Worm (Caenorhabditis elegans): Measurements from ENCODE around the gene D1014.13.

Gene D1014.13

DNA sequence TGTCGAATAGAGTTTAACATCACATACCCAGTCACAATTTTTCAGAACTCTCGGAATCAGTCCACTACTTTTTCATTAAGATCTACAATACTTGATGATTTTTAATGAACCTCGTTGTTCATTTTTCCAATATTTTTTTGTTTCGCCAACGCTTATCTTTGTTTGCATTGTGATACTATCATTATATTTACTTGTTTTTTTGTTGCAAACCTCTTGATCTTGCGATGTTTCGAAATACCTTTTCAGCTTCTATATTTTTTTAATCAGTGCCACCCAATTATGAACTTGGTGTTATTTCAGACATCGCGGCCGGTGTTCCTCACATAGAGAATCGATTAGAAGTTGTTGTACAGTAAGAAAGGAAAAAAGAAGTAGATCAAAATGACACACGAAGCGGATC is 36.8 kb upstream of the D1014.13 start, which contains the start of gene myo-5:
Gene myo-5 (plus strand): TSS at position 301 of the 400 bp plus-strand sequence.
- TF ChIP-seq lsy-2 (tag; optimal IDR thresholded peaks at IDR 0.05) (no peak), flh-1 (GFP tag; optimal IDR thresholded peaks at IDR 0.05) (no peak), blmp-1 (tag; optimal IDR thresholded peaks at IDR 0.05) (no peak)

DNA sequence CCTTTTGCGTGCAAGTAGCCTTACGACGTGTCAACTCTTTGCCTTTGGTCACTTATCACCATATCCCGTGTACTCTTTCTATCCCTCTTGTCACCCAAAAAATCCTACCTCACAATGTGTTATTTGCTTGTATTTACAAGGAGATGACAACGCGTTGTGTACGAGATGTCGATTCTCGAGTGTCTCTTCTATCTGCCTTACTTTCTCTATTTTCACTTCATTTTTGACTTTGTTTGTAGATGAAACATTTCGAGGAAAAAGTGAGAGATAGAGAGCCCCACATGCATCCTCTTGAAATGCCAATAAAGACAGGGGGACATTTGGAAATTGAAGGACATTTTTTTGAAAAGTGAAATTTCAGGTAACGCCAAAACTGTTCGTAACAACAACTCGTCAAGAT is 34.6 kb upstream of the D1014.13 start:
- TF ChIP-seq snpc-4 (tag; optimal IDR thresholded peaks at IDR 0.05) (no peak), ceh-43 (GFP tag; optimal IDR thresholded peaks at IDR 0.05) (no peak), sptf-1 (tag; optimal IDR thresholded peaks at IDR 0.05) (no peak), mep-1 (tag; optimal IDR thresholded peaks at IDR 0.05) (no peak), nhr-237 (tag; optimal IDR thresholded peaks at IDR 0.05) (peak; percentile 4), hlh-1 (tag; optimal IDR thresholded peaks at IDR 0.05) (no peak), cnd-1 (tag; optimal IDR thresholded peaks at IDR 0.05) (no peak)

DNA sequence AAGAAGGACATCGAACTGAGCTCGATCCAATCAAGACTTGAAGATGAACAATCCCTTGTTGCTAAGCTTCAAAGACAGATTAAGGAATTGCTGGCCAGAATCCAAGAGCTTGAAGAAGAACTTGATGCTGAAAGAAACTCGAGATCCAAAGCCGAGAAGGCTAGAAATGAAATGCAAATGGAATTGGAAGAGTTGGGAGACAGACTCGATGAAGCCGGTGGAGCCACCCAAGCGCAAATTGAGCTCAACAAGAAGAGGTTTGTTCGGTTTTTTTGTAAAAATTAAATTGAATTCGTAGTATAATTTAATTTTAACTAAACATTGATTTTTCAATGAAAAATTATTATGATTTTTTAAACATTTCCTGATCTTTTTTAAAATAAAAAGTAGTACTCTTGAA is 30.9 kb upstream of the D1014.13 start:
- TF ChIP-seq zip-8 (tag; optimal IDR thresholded peaks at IDR 0.05) (no peak), cnd-1 (tag; optimal IDR thresholded peaks at IDR 0.05) (no peak), nhr-28 (tag; optimal IDR thresholded peaks at IDR 0.05) (no peak), ham-2 (GFP tag; optimal IDR thresholded peaks at IDR 0.05) (no peak), unc-62 (GFP tag; optimal IDR thresholded peaks at IDR 0.05) (no peak)

DNA sequence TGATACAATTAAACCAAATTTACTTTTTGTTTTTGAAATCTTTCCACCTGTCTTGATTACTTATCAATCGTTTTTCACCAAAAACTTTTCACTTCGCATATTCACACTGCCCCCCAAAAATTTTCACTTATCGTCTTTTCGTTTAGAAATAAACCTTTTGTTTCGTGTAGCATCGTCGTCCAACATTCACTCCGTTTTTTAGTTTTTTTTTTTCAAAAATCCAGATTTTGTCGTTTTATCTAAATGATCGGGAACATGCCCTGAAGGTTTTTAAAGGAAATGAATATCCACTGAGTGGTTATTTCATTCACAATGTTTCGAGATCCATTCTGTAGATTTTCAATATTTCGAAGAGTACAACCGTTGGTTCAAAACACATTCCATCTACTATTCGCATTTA is 27.5 kb upstream of the D1014.13 start, which contains the start of gene D1014.7:
Gene D1014.7 (plus strand): TSS at position 301 of the 400 bp plus-strand sequence.
- TF ChIP-seq mls-2 (tag; optimal IDR thresholded peaks at IDR 0.05): no peak
- TF ChIP-seq unc-39 (tag; optimal IDR thresholded peaks at IDR 0.05): no peak
- no peak for TF ChIP-seq tbx-8 (GFP tag; optimal IDR thresholded peaks at IDR 0.05)
- no peak for TF ChIP-seq ces-1 (GFP tag; optimal IDR thresholded peaks at IDR 0.05)

DNA sequence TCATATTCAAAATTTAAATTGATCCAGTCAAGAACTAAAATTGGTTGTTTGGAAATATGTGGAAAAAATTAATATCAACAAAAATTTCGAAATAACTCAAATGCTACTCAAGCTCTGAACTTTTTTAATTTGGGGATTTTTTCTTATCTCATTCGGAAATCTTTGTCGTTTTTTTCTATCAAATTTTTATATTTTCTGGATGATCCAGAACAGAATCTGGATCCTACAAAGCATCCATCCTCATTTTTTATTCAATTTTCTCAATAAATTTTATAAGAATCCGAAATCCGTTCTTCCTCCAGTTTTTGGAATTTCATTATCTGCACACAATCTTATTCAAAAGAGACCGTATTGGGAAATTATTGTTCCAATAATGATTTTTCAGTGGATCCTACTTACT is 24.6 kb upstream of the D1014.13 start, which contains the start of gene D1014.6:
Gene D1014.6 (plus strand): TSS at position 301 of the 400 bp plus-strand sequence.
- TF ChIP-seq flh-1 (GFP tag; optimal IDR thresholded peaks at IDR 0.05) (no peak), ceh-39 (tag; optimal IDR thresholded peaks at IDR 0.05) (no peak), mep-1 (tag; optimal IDR thresholded peaks at IDR 0.05) (no peak), elt-1 (tag; optimal IDR thresholded peaks at IDR 0.05; ENCODE audit: borderline replicate concordance, insufficient read depth) (no peak), elt-3 (tag; optimal IDR thresholded peaks at IDR 0.05) (no peak), nhr-28 (tag; optimal IDR thresholded peaks at IDR 0.05) (no peak), sem-2 (GFP tag; optimal IDR thresholded peaks at IDR 0.05) (no peak), pha-4 (tag; optimal IDR thresholded peaks at IDR 0.05) (no peak), snpc-4 (tag; optimal IDR thresholded peaks at IDR 0.05) (no peak), unc-39 (tag; optimal IDR thresholded peaks at IDR 0.05) (no peak), ham-2 (GFP tag; optimal IDR thresholded peaks at IDR 0.05) (no peak), M03D4.4 (tag; optimal IDR thresholded peaks at IDR 0.05) (no peak), ztf-11 (tag; optimal IDR thresholded peaks at IDR 0.05) (no peak), hlh-1 (tag; optimal IDR thresholded peaks at IDR 0.05) (no peak)

DNA sequence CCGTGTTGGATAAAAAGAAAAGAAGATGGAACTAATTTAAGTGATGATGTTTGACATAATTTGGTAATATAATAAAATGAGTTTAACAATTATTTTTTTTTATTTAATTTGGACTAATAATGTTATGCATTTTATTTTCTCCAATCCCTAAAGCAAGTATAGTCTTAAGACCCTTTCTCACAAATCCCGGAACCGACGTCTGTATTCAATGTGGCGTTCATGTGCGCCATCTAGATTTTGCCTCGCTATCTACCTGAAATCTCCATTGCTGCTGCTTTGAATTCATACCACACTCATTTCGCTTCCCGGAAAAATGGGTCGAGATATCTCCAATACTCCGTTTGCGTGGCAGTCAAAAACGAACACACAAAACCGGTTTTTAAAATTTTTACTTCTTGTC is 22.0 kb upstream of the D1014.13 start, which contains the start of gene D1014.5:
Gene D1014.5 (plus strand): TSS at position 301 of the 400 bp plus-strand sequence.
- TF ChIP-seq M03D4.4 (tag; optimal IDR thresholded peaks at IDR 0.05) (no peak), blmp-1 (tag; optimal IDR thresholded peaks at IDR 0.05) (no peak), unc-39 (tag; optimal IDR thresholded peaks at IDR 0.05) (no peak)

DNA sequence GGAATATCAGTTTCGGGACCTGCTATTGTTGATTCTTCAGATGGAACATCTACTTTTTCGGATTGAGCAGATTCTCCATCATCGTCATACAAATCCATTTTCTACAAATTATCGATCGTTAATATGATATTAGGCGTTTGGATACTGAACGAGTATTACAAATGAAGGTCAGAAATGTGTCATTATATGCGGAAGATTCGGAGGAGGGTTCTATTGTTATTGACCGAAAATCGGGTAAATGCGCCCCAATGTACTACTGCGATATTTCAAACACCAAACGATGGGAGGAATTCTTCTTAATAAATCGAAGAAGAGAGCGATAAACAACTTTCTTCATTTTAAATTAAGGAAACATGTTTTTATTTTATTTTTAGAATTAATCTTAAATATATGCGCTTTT is 16.2 kb upstream of the D1014.13 start, which contains the start of gene spr-1:
Gene spr-1 (minus strand): TSS at position 101 of the 400 bp plus-strand sequence.
- TF ChIP-seq mep-1 (tag; optimal IDR thresholded peaks at IDR 0.05): no peak
- no peak for TF ChIP-seq lin-32 (GFP tag; optimal IDR thresholded peaks at IDR 0.05)
- TF ChIP-seq tbx-8 (GFP tag; optimal IDR thresholded peaks at IDR 0.05): no peak
- TF ChIP-seq lsy-2 (tag; optimal IDR thresholded peaks at IDR 0.05): no peak
- no peak for TF ChIP-seq unc-39 (tag; optimal IDR thresholded peaks at IDR 0.05)
- no peak for TF ChIP-seq hlh-1 (tag; optimal IDR thresholded peaks at IDR 0.05)
- TF ChIP-seq elt-3 (tag; optimal IDR thresholded peaks at IDR 0.05): no peak
- no peak for TF ChIP-seq pha-4 (tag; optimal IDR thresholded peaks at IDR 0.05)
- no peak for TF ChIP-seq lin-13 (tag; optimal IDR thresholded peaks at IDR 0.05)
- TF ChIP-seq M03D4.4 (tag; optimal IDR thresholded peaks at IDR 0.05): no peak
- no peak for TF ChIP-seq nhr-237 (tag; optimal IDR thresholded peaks at IDR 0.05)

Data from whole organism, mixed stage, embryonic.